Worm (Caenorhabditis elegans): Measurements from ENCODE around the gene hrpl-1.

DNA sequence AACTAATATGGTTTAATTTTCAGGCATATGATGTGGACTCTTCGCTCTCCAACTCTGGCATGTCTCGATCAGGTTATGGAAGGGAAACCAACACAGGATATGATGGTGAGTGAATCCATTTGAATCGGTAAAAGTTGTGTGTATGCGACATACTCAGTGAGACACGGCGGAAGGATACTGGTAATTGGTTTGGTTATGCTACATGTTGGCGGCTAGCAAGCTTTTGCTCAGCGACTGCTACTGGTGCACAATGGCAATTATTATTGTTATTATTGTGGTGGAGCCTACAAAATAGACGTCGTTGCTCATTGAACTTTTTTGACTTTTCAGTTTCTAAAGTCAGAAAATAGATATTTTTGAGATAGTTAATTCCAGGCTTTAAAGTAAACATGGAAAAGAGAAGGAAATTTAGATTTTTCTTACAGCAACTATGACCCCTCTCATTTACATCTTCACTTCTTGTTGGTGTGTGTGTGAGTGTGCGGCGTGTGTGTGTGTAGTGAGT, 42.2 kb downstream of the hrpl-1 start:
- TF ChIP-seq lin-15B (tag; optimal IDR thresholded peaks at IDR 0.05) (no peak), snpc-4 (tag; optimal IDR thresholded peaks at IDR 0.05) (no peak), nfya-1 (tag; optimal IDR thresholded peaks at IDR 0.05; ENCODE audit: insufficient read depth) (no peak), pha-4 (tag; optimal IDR thresholded peaks at IDR 0.05) (no peak), lin-39 (tag; optimal IDR thresholded peaks at IDR 0.05) (no peak), fos-1 (tag; optimal IDR thresholded peaks at IDR 0.05) (no peak), ama-1 (optimal IDR thresholded peaks at IDR 0.05) (no peak), pqm-1 (tag; optimal IDR thresholded peaks at IDR 0.05) (no peak)

All from whole organism, L3 larva.